Fruit fly (Drosophila melanogaster) whole organism, adult: ENCODE data around the gene CG14104.

Source experiments
- CG11617 ChIP-seq: fragments of 200-800 bp; sonication (Bioruptor generic); optimal IDR thresholded peaks from 2 replicates; lab custom pipeline; 2017; ENCODE audit warnings: mild to moderate bottlenecking, missing biosample characterization, missing genetic modification reagents, missing genetic modification characterization
- Crg-1 ChIP-seq: fragments of 200-800 bp; sonication (Bioruptor generic); optimal IDR thresholded peaks from 2 replicates; lab custom pipeline; 2016; ENCODE audit warnings: missing biosample characterization, missing genetic modification characterization
- cnc ChIP-seq, 2 experiments: fragments of >200 bp; optimal IDR thresholded peaks; 2 replicates each; lab custom pipeline; 2017
- kay ChIP-seq: fragments of 200-800 bp; sonication (Bioruptor generic); peaks from one replicate; lab custom pipeline; 2016; ENCODE audit warnings: missing biosample characterization, missing genetic modification characterization, borderline replicate concordance
- pad ChIP-seq: fragments of 200-800 bp; sonication (Bioruptor generic); optimal IDR thresholded peaks from 3 replicates; lab custom pipeline; 2017; ENCODE audit warnings: missing biosample characterization, missing genetic modification characterization, mild to moderate bottlenecking, moderate library complexity, missing genetic modification reagents

DNA sequence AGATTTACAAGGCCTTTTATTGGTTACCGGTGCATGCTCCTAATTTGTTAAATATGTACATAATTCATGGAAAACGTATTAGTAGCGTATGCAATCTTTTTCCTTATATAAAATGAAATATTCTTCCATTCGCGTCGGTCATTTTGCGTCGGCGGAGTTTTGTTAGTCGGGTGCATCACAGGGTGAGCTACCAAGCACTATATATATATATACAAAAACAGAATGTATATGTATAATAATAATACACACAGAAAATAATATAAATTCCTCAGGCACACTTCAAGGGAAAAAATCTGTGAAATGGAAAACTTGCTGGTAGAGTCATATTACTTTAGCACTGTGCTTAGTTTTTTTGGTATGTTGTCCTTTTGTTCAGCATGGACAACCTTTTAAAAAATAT lies 8.0 kb downstream of the CG14104 start, which contains the start of gene Ir76a:
- TF ChIP-seq cnc (optimal IDR thresholded peaks at IDR 0.05; lab: Kevin White, UChicago) (no peak), CG11617 (GFP tag; lab: Kevin White, UChicago) (no peak), Crg-1 (GFP tag; lab: Kevin White, UChicago) (no peak), pad (GFP tag; lab: Kevin White, UChicago) (no peak), kay (GFP tag; lab: Kevin White, UChicago) (no peak)
